Fruit fly (Drosophila melanogaster) whole organism, pupa: Measurements from ENCODE around the gene nonC.

Experiments
- CG10348 ChIP-seq: fragments of 200-800 bp; sonication (Bioruptor generic); IDR thresholded peaks from 2 replicates; pipeline ENCODE4 v1.3.6; 2022; ENCODE audit warnings: missing biosample characterization, missing genetic modification characterization
- CG12605 ChIP-seq: fragments of 200-800 bp; sonication (Bioruptor generic); IDR thresholded peaks from 2 replicates; pipeline ENCODE4 v1.3.6; 2022; ENCODE audit warnings: missing biosample characterization, missing genetic modification characterization
- CG13204 ChIP-seq: fragments of 200-800 bp; sonication (Bioruptor generic); optimal IDR thresholded peaks from 2 replicates; lab custom pipeline; 2018; ENCODE audit warnings: missing biosample characterization, mild to moderate bottlenecking, missing genetic modification characterization, moderate library complexity
- CG14655 ChIP-seq: fragments of 200-800 bp; sonication (Bioruptor generic); optimal IDR thresholded peaks from 3 replicates; lab custom pipeline; 2017; ENCODE audit warnings: mild to moderate bottlenecking, missing biosample characterization, missing genetic modification reagents, missing genetic modification characterization
- CG15710 ChIP-seq: fragments of 200-800 bp; sonication (Bioruptor generic); optimal IDR thresholded peaks from 2 replicates; lab custom pipeline; 2018; ENCODE audit warnings: missing biosample characterization, mild to moderate bottlenecking, missing genetic modification characterization, moderate library complexity
- CG17806 ChIP-seq: fragments of 200-800 bp; sonication (Bioruptor generic); optimal IDR thresholded peaks from 2 replicates; lab custom pipeline; 2018; ENCODE audit warnings: missing biosample characterization, mild to moderate bottlenecking, missing genetic modification characterization, moderate library complexity
- CG32121 ChIP-seq: fragments of 200-800 bp; sonication (Bioruptor generic); IDR thresholded peaks from 2 replicates; pipeline ENCODE4 v1.3.6; 2022; ENCODE audit warnings: missing biosample characterization, missing genetic modification characterization
- CG34367 ChIP-seq: fragments of 200-800 bp; sonication (Bioruptor generic); optimal IDR thresholded peaks from 2 replicates; lab custom pipeline; 2018; ENCODE audit warnings: missing biosample characterization, mild to moderate bottlenecking, missing genetic modification characterization
- CG4496 ChIP-seq: fragments of 200-800 bp; sonication (Bioruptor generic); IDR thresholded peaks from 3 replicates; pipeline ENCODE4 v1.3.6; 2022; ENCODE audit warnings: missing biosample characterization, missing genetic modification characterization
- CG8159 ChIP-seq: fragments of 200-800 bp; sonication (Bioruptor generic); optimal IDR thresholded peaks from 3 replicates; lab custom pipeline; 2018; ENCODE audit warnings: missing biosample characterization, mild to moderate bottlenecking, missing genetic modification characterization, moderate library complexity
- CG8301 ChIP-seq: fragments of 200-800 bp; sonication (Bioruptor generic); optimal IDR thresholded peaks from 2 replicates; lab custom pipeline; 2018; ENCODE audit warnings: missing biosample characterization, mild to moderate bottlenecking, missing genetic modification characterization
- CG9948 ChIP-seq: fragments of 200-800 bp; sonication (Bioruptor generic); optimal IDR thresholded peaks from 2 replicates; lab custom pipeline; 2018; ENCODE audit warnings: missing biosample characterization, mild to moderate bottlenecking, missing genetic modification characterization, moderate library complexity
- D1 ChIP-seq: fragments of 200-800 bp; sonication (Bioruptor generic); optimal IDR thresholded peaks from 2 replicates; lab custom pipeline; 2018; ENCODE audit warnings: missing biosample characterization, mild to moderate bottlenecking, missing genetic modification characterization, moderate library complexity
- EcR ChIP-seq: fragments of 200-800 bp; sonication (Bioruptor generic); optimal IDR thresholded peaks from 3 replicates; lab custom pipeline; 2019; ENCODE audit warnings: missing biosample characterization, missing genetic modification characterization, mild to moderate bottlenecking, moderate library complexity, missing genetic modification reagents
- Ets98B ChIP-seq: fragments of 200-800 bp; sonication (Bioruptor generic); IDR thresholded peaks from 2 replicates; pipeline ENCODE4 v1.3.6; 2022; ENCODE audit warnings: missing biosample characterization, missing genetic modification characterization
- Pif1A ChIP-seq: fragments of 200-800 bp; sonication (Bioruptor generic); optimal IDR thresholded peaks from 3 replicates; lab custom pipeline; 2016; ENCODE audit warnings: missing biosample characterization, missing genetic modification characterization
- Pif1B ChIP-seq: fragments of 200-800 bp; sonication (Bioruptor generic); optimal IDR thresholded peaks from 3 replicates; lab custom pipeline; 2016; ENCODE audit warnings: missing biosample characterization, missing genetic modification characterization
- Snoo ChIP-seq: fragments of 200-800 bp; sonication (Bioruptor generic); optimal IDR thresholded peaks from 3 replicates; lab custom pipeline; 2017; ENCODE audit warnings: missing biosample characterization, mild to moderate bottlenecking, missing genetic modification characterization, inconsistent platforms
- fd96Ca ChIP-seq: fragments of 200-800 bp; sonication (Bioruptor generic); IDR thresholded peaks from 3 replicates; pipeline ENCODE4 v1.3.6; 2022; ENCODE audit warnings: missing biosample characterization, missing genetic modification characterization
- gl ChIP-seq: fragments of 200-800 bp; sonication (Bioruptor generic); optimal IDR thresholded peaks from 2 replicates; lab custom pipeline; 2018; ENCODE audit warnings: missing biosample characterization, mild to moderate bottlenecking, missing genetic modification characterization
- rn ChIP-seq: fragments of 200-800 bp; sonication (Bioruptor generic); IDR thresholded peaks from 2 replicates; pipeline ENCODE4 v1.3.6; 2022; ENCODE audit warnings: missing biosample characterization, missing genetic modification characterization

The nonC gene

dm6 chrX:6800726-6801296 is 23.5 kb upstream of the nonC start:
- TF ChIP-seq D1 (tag; lab: Kevin White, UChicago) (no peak), CG15710 (tag; lab: Kevin White, UChicago) (peak; percentile 14), gl (tag; lab: Kevin White, UChicago) (no peak), CG34367 (tag; lab: Kevin White, UChicago) (no peak), CG32121 (peak; percentile 21; the same call in 1 of the 2 replicates), CG13204 (GFP tag; lab: Kevin White, UChicago) (peak; percentile 56), Pif1A (GFP tag; lab: Kevin White, UChicago) (peak; percentile 6), CG17806 (tag; lab: Kevin White, UChicago) (no peak), CG9948 (tag; lab: Kevin White, UChicago) (peak; percentile 5), rn (GFP tag; lab: Robert Waterston, UW) (no peak), CG14655 (GFP tag; lab: Kevin White, UChicago) (peak; percentile 42), Ets98B (no peak), EcR (GFP tag; lab: Kevin White, UChicago) (peak; percentile 49), Pif1B (GFP tag; lab: Kevin White, UChicago) (no peak), CG4496 (GFP tag; lab: Robert Waterston, UW) (0 out of 3 replicates have a peak, but pooled peaks have one; percentile 20), CG12605 (GFP tag; lab: Robert Waterston, UW) (no peak), CG8159 (tag; lab: Kevin White, UChicago) (peak; percentile 30), CG8301 (tag; lab: Kevin White, UChicago) (peak; percentile 39), fd96Ca (peak; percentile 27; the same call in 2 of the 3 replicates), CG10348 (GFP tag; lab: Robert Waterston, UW) (no peak)

dm6 chrX:6802376-6803080 is 21.8 kb upstream of the nonC start:
- TF ChIP-seq Snoo (tag; lab: Kevin White, UChicago) (no peak), CG17806 (tag; lab: Kevin White, UChicago) (no peak), CG12605 (GFP tag; lab: Robert Waterston, UW) (no peak), CG10348 (GFP tag; lab: Robert Waterston, UW) (no peak)

dm6 chrX:6803312-6803794 is 20.9 kb upstream of the nonC start, which contains the start of the genes C3G and pod1:
Gene C3G (minus strand): TSS chrX:6803593.
Gene pod1 (plus strand): TSS chrX:6803684.
- TF ChIP-seq gl (tag; lab: Kevin White, UChicago) (no peak), CG34367 (tag; lab: Kevin White, UChicago) (no peak), CG8159 (tag; lab: Kevin White, UChicago) (no peak), CG12605 (GFP tag; lab: Robert Waterston, UW) (peak; percentile 10; the same call in 1 of the 2 replicates), CG13204 (GFP tag; lab: Kevin White, UChicago) (no peak), EcR (GFP tag; lab: Kevin White, UChicago) (no peak), rn (GFP tag; lab: Robert Waterston, UW) (no peak), CG9948 (tag; lab: Kevin White, UChicago) (no peak), Pif1B (GFP tag; lab: Kevin White, UChicago) (peak; percentile 47), CG14655 (GFP tag; lab: Kevin White, UChicago) (peak; percentile 10), CG4496 (GFP tag; lab: Robert Waterston, UW) (no peak), CG15710 (tag; lab: Kevin White, UChicago) (no peak)

- no peak for TF ChIP-seq CG32121
- no peak for TF ChIP-seq EcR (GFP tag; lab: Kevin White, UChicago)
- no peak for TF ChIP-seq rn (GFP tag; lab: Robert Waterston, UW)
- peak; percentile 52 for TF ChIP-seq CG13204 (GFP tag; lab: Kevin White, UChicago)
- no peak for TF ChIP-seq CG34367 (tag; lab: Kevin White, UChicago)
- TF ChIP-seq CG8159 (tag; lab: Kevin White, UChicago), result no peak
- TF ChIP-seq CG14655 (GFP tag; lab: Kevin White, UChicago), result peak; percentile 15
- no peak for TF ChIP-seq CG8301 (tag; lab: Kevin White, UChicago)
- no peak for TF ChIP-seq D1 (tag; lab: Kevin White, UChicago)
- no peak for TF ChIP-seq Pif1B (GFP tag; lab: Kevin White, UChicago)
Observed at dm6 chrX:6803880-6804484, 20.3 kb upstream of the nonC start.

- peak; percentile 92 for TF ChIP-seq Pif1A (GFP tag; lab: Kevin White, UChicago)
- TF ChIP-seq Ets98B, result peak; percentile 98
- TF ChIP-seq Snoo (tag; lab: Kevin White, UChicago), result peak; percentile 84
- TF ChIP-seq fd96Ca, result peak; percentile 95
- TF ChIP-seq Pif1B (GFP tag; lab: Kevin White, UChicago), result peak; percentile 94
- peak; percentile 70 for TF ChIP-seq CG17806 (tag; lab: Kevin White, UChicago)
- TF ChIP-seq CG34367 (tag; lab: Kevin White, UChicago), result peak; percentile 77
- peak; percentile 96 for TF ChIP-seq CG12605 (GFP tag; lab: Robert Waterston, UW)
- TF ChIP-seq EcR (GFP tag; lab: Kevin White, UChicago), result peak; percentile 17
- peak; percentile 98 for TF ChIP-seq CG4496 (GFP tag; lab: Robert Waterston, UW)
- TF ChIP-seq gl (tag; lab: Kevin White, UChicago), result peak; percentile 31
- peak; percentile 77; the same call in 1 of the 2 replicates for TF ChIP-seq CG10348 (GFP tag; lab: Robert Waterston, UW)
- TF ChIP-seq rn (GFP tag; lab: Robert Waterston, UW), result peak; percentile 88
- peak; percentile 72 for TF ChIP-seq CG8159 (tag; lab: Kevin White, UChicago)
- TF ChIP-seq CG9948 (tag; lab: Kevin White, UChicago), result peak; percentile 67
- TF ChIP-seq D1 (tag; lab: Kevin White, UChicago), result no peak
- TF ChIP-seq CG32121, result peak; percentile 98
- TF ChIP-seq CG15710 (tag; lab: Kevin White, UChicago), result peak; percentile 80
- peak; percentile 90 for TF ChIP-seq CG14655 (GFP tag; lab: Kevin White, UChicago)
- peak; percentile 89 for TF ChIP-seq CG8301 (tag; lab: Kevin White, UChicago)
- no peak for TF ChIP-seq CG13204 (GFP tag; lab: Kevin White, UChicago)
Observed at dm6 chrX:6804485-6805295, 19.6 kb upstream of the nonC start.
